Fruit fly (Drosophila melanogaster): ENCODE results near the gene CG6999.
A peak's percentile ranks its signal among the peaks of the same experiment; 100 is the strongest.

Gene CG6999

dm6 chrX:9085726-9086125 is 2.4 kb upstream of the CG6999 start, which contains the start of gene CG32708 (continued):
- TF ChIP-seq ac (GFP tag; optimal IDR thresholded peaks at IDR 0.05) (no peak), CG33213 (GFP tag; optimal IDR thresholded peaks at IDR 0.05) (no peak), CG7357 (GFP tag; IDR thresholded peaks at IDR 0.05) (no peak), CG1602 (GFP tag; optimal IDR thresholded peaks at IDR 0.05) (no peak), CG4404 (GFP tag; IDR thresholded peaks at IDR 0.05) (no peak), fru (optimal IDR thresholded peaks at IDR 0.05) (no peak), CG14667 (GFP tag; IDR thresholded peaks at IDR 0.05) (no peak), CG13296 (GFP tag; optimal IDR thresholded peaks at IDR 0.05) (no peak), CG2712 (tag; optimal IDR thresholded peaks at IDR 0.05) (peak; percentile 4), zf30C (GFP tag; optimal IDR thresholded peaks at IDR 0.05) (no peak), CG17359 (tag; optimal IDR thresholded peaks at IDR 0.05) (no peak), chif (GFP tag; optimal IDR thresholded peaks at IDR 0.05) (no peak), CG10959 (GFP tag; IDR thresholded peaks at IDR 0.05) (no peak), Dad (GFP tag; optimal IDR thresholded peaks at IDR 0.05) (no peak), CG16815 (GFP tag; optimal IDR thresholded peaks at IDR 0.05) (no peak), Opbp (GFP tag; IDR thresholded peaks at IDR 0.05; ENCODE audit: partially characterized antibody) (peak; percentile 67; the same call in 2 of the 3 replicates), CG10147 (GFP tag; optimal IDR thresholded peaks at IDR 0.05) (no peak), Elba2 (GFP tag; optimal IDR thresholded peaks at IDR 0.05) (no peak), Hey (tag; optimal IDR thresholded peaks at IDR 0.05) (no peak), CG6654 (GFP tag; optimal IDR thresholded peaks at IDR 0.05) (no peak), Hmx (GFP tag; optimal IDR thresholded peaks at IDR 0.05) (no peak), Poxn (GFP tag; IDR thresholded peaks at IDR 0.05) (no peak), sr (GFP tag; IDR thresholded peaks at IDR 0.05) (no peak), CG3163 (GFP tag; optimal IDR thresholded peaks at IDR 0.05) (no peak), so (GFP tag; IDR thresholded peaks at IDR 0.05) (no peak), ftz-f1 (GFP tag; optimal IDR thresholded peaks at IDR 0.05) (no peak), mirr (GFP tag; optimal IDR thresholded peaks at IDR 0.05) (no peak), abd-A (tag; optimal IDR thresholded peaks at IDR 0.05) (no peak), zfh2 (GFP tag; optimal IDR thresholded peaks at IDR 0.05) (no peak), sim (GFP tag; IDR thresholded peaks at IDR 0.05) (no peak), CG12155 (GFP tag; optimal IDR thresholded peaks at IDR 0.05) (no peak), cas (GFP tag; IDR thresholded peaks at IDR 0.05) (no peak), CG8388 (GFP tag; optimal IDR thresholded peaks at IDR 0.05) (no peak), CoRest (tag; optimal IDR thresholded peaks at IDR 0.05) (no peak), CG4820 (GFP tag; optimal IDR thresholded peaks at IDR 0.05) (no peak), psq (GFP tag; optimal IDR thresholded peaks at IDR 0.05) (no peak), Hand (GFP tag; optimal IDR thresholded peaks at IDR 0.05) (no peak), Gug (GFP tag; IDR thresholded peaks at IDR 0.05) (no peak), jing (GFP tag; optimal IDR thresholded peaks at IDR 0.05) (no peak), CG6765 (GFP tag; optimal IDR thresholded peaks at IDR 0.05) (no peak), tll (GFP tag; optimal IDR thresholded peaks at IDR 0.05) (no peak), stc (GFP tag; IDR thresholded peaks at IDR 0.05) (no peak), h (optimal IDR thresholded peaks at IDR 0.05) (no peak), ssp (GFP tag; IDR thresholded peaks at IDR 0.05) (no peak), Deaf1 (tag; optimal IDR thresholded peaks at IDR 0.05) (no peak), C15 (GFP tag; IDR thresholded peaks at IDR 0.05) (no peak), CG4424 (GFP tag; optimal IDR thresholded peaks at IDR 0.05) (no peak), Trl (optimal IDR thresholded peaks at IDR 0.05) (no peak), Trl (GFP tag; optimal IDR thresholded peaks at IDR 0.05) (no peak), schlank (tag; optimal IDR thresholded peaks at IDR 0.05) (no peak), sima (GFP tag; optimal IDR thresholded peaks at IDR 0.05) (no peak), Usf (GFP tag; optimal IDR thresholded peaks at IDR 0.05) (no peak), CG7928 (GFP tag; optimal IDR thresholded peaks at IDR 0.05) (peak; percentile 85), CG11696 (GFP tag; IDR thresholded peaks at IDR 0.05) (no peak)

Measured in whole organism, embryonic.